Fruit fly (Drosophila melanogaster) whole organism, prepupa: ENCODE results near the gene CG7766.

Experiments
- Blimp-1 ChIP-seq: fragments of 200-800 bp; sonication (Bioruptor generic); optimal IDR thresholded peaks from 3 replicates; lab custom pipeline; 2017; ENCODE audit warnings: missing biosample characterization, missing genetic modification characterization, mild to moderate bottlenecking, moderate library complexity, missing genetic modification reagents
- CG11902 ChIP-seq: fragments of 200-800 bp; sonication (Bioruptor generic); optimal IDR thresholded peaks from 3 replicates; lab custom pipeline; 2016; ENCODE audit warnings: missing biosample characterization, missing genetic modification characterization
- CG15336 ChIP-seq: fragments of 200-800 bp; sonication (Bioruptor generic); IDR thresholded peaks from 2 replicates; pipeline ENCODE4 v1.3.6; 2022; ENCODE audit warnings: missing biosample characterization, missing genetic modification characterization
- CG6808 ChIP-seq: fragments of 200-800 bp; sonication (Bioruptor generic); optimal IDR thresholded peaks from 3 replicates; lab custom pipeline; 2017; ENCODE audit warnings: missing biosample characterization, missing genetic modification characterization, mild to moderate bottlenecking, moderate library complexity, missing genetic modification reagents
- CG6854 ChIP-seq: fragments of 200-800 bp; sonication (Bioruptor generic); optimal IDR thresholded peaks from 2 replicates; lab custom pipeline; 2017; ENCODE audit warnings: missing biosample characterization, mild to moderate bottlenecking, missing genetic modification characterization
- CG7368 ChIP-seq: fragments of 200-800 bp; sonication (Bioruptor generic); optimal IDR thresholded peaks from 3 replicates; lab custom pipeline; 2016; ENCODE audit warnings: missing biosample characterization, missing genetic modification characterization
- CG8632 ChIP-seq: fragments of 200-800 bp; sonication (Bioruptor generic); optimal IDR thresholded peaks from 3 replicates; lab custom pipeline; 2016; ENCODE audit warnings: missing biosample characterization, missing genetic modification characterization
- Ets96B ChIP-seq: fragments of 200-800 bp; optimal IDR thresholded peaks from 2 replicates; lab custom pipeline; 2019; ENCODE audit warnings: missing biosample characterization, mild to moderate bottlenecking, missing genetic modification characterization, moderate library complexity
- acj6 ChIP-seq: fragments of 200-800 bp; sonication (Bioruptor generic); optimal IDR thresholded peaks from 3 replicates; lab custom pipeline; 2016; ENCODE audit warnings: missing biosample characterization, missing genetic modification characterization
- esn ChIP-seq: fragments of 200-800 bp; sonication (Bioruptor generic); optimal IDR thresholded peaks from 2 replicates; lab custom pipeline; 2016; ENCODE audit warnings: missing biosample characterization, mild to moderate bottlenecking, missing genetic modification characterization, moderate library complexity
- pdm3 ChIP-seq: fragments of 200-800 bp; sonication (Bioruptor generic); optimal IDR thresholded peaks from 3 replicates; lab custom pipeline; 2016; ENCODE audit warnings: missing biosample characterization, missing genetic modification characterization

dm6 chrX:9071308-9071707, 32.2 kb downstream of the CG7766 start, which contains the start of gene CG10970:
- TF ChIP-seq CG11902 (GFP tag; lab: Kevin White, UChicago) (no peak), acj6 (GFP tag; lab: Kevin White, UChicago) (no peak), CG8632 (GFP tag; lab: Kevin White, UChicago) (no peak), CG6854 (no peak), CG6808 (GFP tag; lab: Kevin White, UChicago) (no peak), Ets96B (tag; lab: Kevin White, UChicago) (no peak), esn (GFP tag; lab: Kevin White, UChicago) (no peak), CG15336 (GFP tag; lab: Robert Waterston, UW) (no peak), pdm3 (GFP tag; lab: Kevin White, UChicago) (no peak), Blimp-1 (GFP tag; lab: Kevin White, UChicago) (no peak), CG7368 (GFP tag; lab: Kevin White, UChicago) (no peak)
